Worm (Caenorhabditis elegans): ENCODE data around the gene F49E2.5.
A peak's percentile ranks its signal among the peaks of the same experiment; 100 is the strongest.

The F49E2.5 gene

ce11 chrX:9552404-9552803 lies 9.0 kb downstream of the F49E2.5 start (continued):
- TF ChIP-seq mes-2 (tag; optimal IDR thresholded peaks at IDR 0.05; ENCODE audit: poor library complexity, severe bottlenecking) (peak; percentile 64), Y105C5A.15 (GFP tag; IDR thresholded peaks at IDR 0.05) (no peak), lin-38 (GFP tag; IDR thresholded peaks at IDR 0.05) (peak; percentile 28; the same call in 1 of the 2 replicates), D1046.2 (GFP tag; IDR thresholded peaks at IDR 0.05) (no peak), mxl-2 (GFP tag; conservative IDR thresholded peaks at IDR 0.05) (no peak), saeg-2 (GFP tag; IDR thresholded peaks at IDR 0.05) (no peak), daf-8 (GFP tag; IDR thresholded peaks at IDR 0.05) (no peak), ama-1 (optimal IDR thresholded peaks at IDR 0.05) (no peak), tag-97 (GFP tag; IDR thresholded peaks at IDR 0.05) (no peak), nhr-48 (tag; optimal IDR thresholded peaks at IDR 0.05) (peak; percentile 2), ces-1 (GFP tag; optimal IDR thresholded peaks at IDR 0.05) (no peak), dmd-9 (GFP tag; IDR thresholded peaks at IDR 0.05) (no peak), nhr-10 (tag; optimal IDR thresholded peaks at IDR 0.05) (no peak), nhr-11 (tag; optimal IDR thresholded peaks at IDR 0.05) (no peak), zip-11 (GFP tag; IDR thresholded peaks at IDR 0.05) (no peak), T26A8.4 (GFP tag; IDR thresholded peaks at IDR 0.05) (no peak), dve-1 (tag; optimal IDR thresholded peaks at IDR 0.05; ENCODE audit: insufficient read depth) (peak; percentile 44), aha-1 (tag) (peak; percentile 95), nhr-76 (tag; optimal IDR thresholded peaks at IDR 0.05) (no peak), mdt-29 (GFP tag; IDR thresholded peaks at IDR 0.05) (no peak), set-16 (GFP tag; IDR thresholded peaks at IDR 0.05) (peak; percentile 79), daf-19 (GFP tag; conservative IDR thresholded peaks at IDR 0.05) (no peak), F44E2.7 (GFP tag; IDR thresholded peaks at IDR 0.05) (no peak), vab-7 (GFP tag; IDR thresholded peaks at IDR 0.05) (no peak), T20F7.1 (GFP tag; optimal IDR thresholded peaks at IDR 0.05) (no peak), dmd-8 (GFP tag; IDR thresholded peaks at IDR 0.05) (no peak), egl-43 (GFP tag; IDR thresholded peaks at IDR 0.05) (peak; percentile 74), nhr-111 (GFP tag; optimal IDR thresholded peaks at IDR 0.05) (no peak), zag-1 (tag; optimal IDR thresholded peaks at IDR 0.05) (no peak), nhr-28 (tag; optimal IDR thresholded peaks at IDR 0.05) (peak; percentile 69), fkh-10 (GFP tag; optimal IDR thresholded peaks at IDR 0.05) (no peak), aly-2 (tag; optimal IDR thresholded peaks at IDR 0.05) (no peak), nhr-41 (GFP tag; IDR thresholded peaks at IDR 0.05) (no peak), snpc-4 (tag; optimal IDR thresholded peaks at IDR 0.05) (no peak), sdz-12 (GFP tag; optimal IDR thresholded peaks at IDR 0.05) (no peak), pha-4 (GFP tag; IDR thresholded peaks at IDR 0.05) (0 out of 2 replicates have a peak, but pooled peaks have one; percentile 13), pha-4 (tag; optimal IDR thresholded peaks at IDR 0.05) (no peak), mep-1 (tag; optimal IDR thresholded peaks at IDR 0.05) (peak; percentile 73), lir-3 (tag; optimal IDR thresholded peaks at IDR 0.05) (no peak), madf-9 (GFP tag; conservative IDR thresholded peaks at IDR 0.05) (0 out of 2 replicates have a peak, but pooled peaks have one; percentile 4)

- TF ChIP-seq pqm-1 (tag; optimal IDR thresholded peaks at IDR 0.05) (peak; percentile 79), T20F7.1 (GFP tag; optimal IDR thresholded peaks at IDR 0.05) (no peak), nhr-25 (tag; optimal IDR thresholded peaks at IDR 0.05; ENCODE audit: borderline replicate concordance, insufficient read depth) (peak; percentile 86), ztf-7 (tag; optimal IDR thresholded peaks at IDR 0.05) (no peak), hlh-11 (tag; optimal IDR thresholded peaks at IDR 0.05) (peak; percentile 80), spr-1 (tag; optimal IDR thresholded peaks at IDR 0.05) (no peak), F44E2.7 (GFP tag; IDR thresholded peaks at IDR 0.05) (no peak), aha-1 (tag) (peak; percentile 94), zfp-2 (tag; optimal IDR thresholded peaks at IDR 0.05) (no peak), nhr-77 (tag; optimal IDR thresholded peaks at IDR 0.05) (peak; percentile 83), mes-2 (tag; optimal IDR thresholded peaks at IDR 0.05; ENCODE audit: poor library complexity, severe bottlenecking) (peak; percentile 37), daf-16 (GFP tag; optimal IDR thresholded peaks at IDR 0.05) (no peak), daf-16 (tag; optimal IDR thresholded peaks at IDR 0.05) (peak; percentile 80), ZK337.2 (GFP tag; IDR thresholded peaks at IDR 0.05) (no peak), nhr-28 (tag; optimal IDR thresholded peaks at IDR 0.05) (peak; percentile 98), ama-1 (optimal IDR thresholded peaks at IDR 0.05) (no peak), dmd-6 (GFP tag; IDR thresholded peaks at IDR 0.05) (peak; percentile 89), lim-7 (GFP tag; IDR thresholded peaks at IDR 0.05) (no peak), mep-1 (tag; optimal IDR thresholded peaks at IDR 0.05) (peak; percentile 64), lsy-2 (tag; optimal IDR thresholded peaks at IDR 0.05) (peak in 1 of 2 experiments; percentile 55), dpl-1 (GFP tag; optimal IDR thresholded peaks at IDR 0.05) (peak; percentile 10)
Measured at ce11 chrX:9553095-9553494, 9.6 kb downstream of the F49E2.5 start.

All from whole organism, L4 larva.